Fruit fly (Drosophila melanogaster): ENCODE measurements around the gene Non2.

Non2 gene

dm6 chr3L:2773968-2774461 is 7.2 kb downstream of the Non2 start, which contains the start of the genes CG12093 and Atg2 (continued):
- TF ChIP-seq tll (GFP tag; optimal IDR thresholded peaks at IDR 0.05) (peak; percentile 24 to 85), HLH3B (GFP tag; IDR thresholded peaks at IDR 0.05) (peak; percentile 86), al (GFP tag; IDR thresholded peaks at IDR 0.05) (peak; percentile 93), MTF-1 (GFP tag; optimal IDR thresholded peaks at IDR 0.05; ENCODE audit: borderline replicate concordance) (no peak), CG13624 (GFP tag; optimal IDR thresholded peaks at IDR 0.05) (peak; percentile 82), Dip3 (GFP tag; optimal IDR thresholded peaks at IDR 0.05) (peak; percentile 81), crp (GFP tag; optimal IDR thresholded peaks at IDR 0.05) (peak; percentile 59 to 89), CG12391 (tag; optimal IDR thresholded peaks at IDR 0.05) (peak; percentile 96), CG7271 (tag; optimal IDR thresholded peaks at IDR 0.05) (peak; percentile 36), jumu (GFP tag; optimal IDR thresholded peaks at IDR 0.05) (peak; percentile 73), klu (GFP tag; IDR thresholded peaks at IDR 0.05) (peak; percentile 96), CG10431 (GFP tag; optimal IDR thresholded peaks at IDR 0.05) (peak; percentile 65), CG8089 (GFP tag; optimal IDR thresholded peaks at IDR 0.05) (peak; percentile 41), CG14965 (GFP tag; optimal IDR thresholded peaks at IDR 0.05; ENCODE audit: borderline replicate concordance) (no peak), Rfx (GFP tag; IDR thresholded peaks at IDR 0.05) (peak; percentile 95), CG18619 (GFP tag; optimal IDR thresholded peaks at IDR 0.05) (peak; percentile 91), da (GFP tag; optimal IDR thresholded peaks at IDR 0.05) (peak; percentile 36), CG30020 (tag; optimal IDR thresholded peaks at IDR 0.05) (peak; percentile 82), Scr (GFP tag; IDR thresholded peaks at IDR 0.05; ENCODE audit: partially characterized antibody) (no peak; the same call in 1 of the 2 replicates), Kr (GFP tag; optimal IDR thresholded peaks at IDR 0.05) (no peak), CG43689 (GFP tag; IDR thresholded peaks at IDR 0.05) (peak; percentile 88), nerfin-2 (GFP tag; IDR thresholded peaks at IDR 0.05; ENCODE audit: partially characterized antibody) (no peak), Lhr (GFP tag; optimal IDR thresholded peaks at IDR 0.05) (peak; percentile 73), seq (GFP tag; IDR thresholded peaks at IDR 0.05) (peak; percentile 91), jigr1 (GFP tag; IDR thresholded peaks at IDR 0.05) (peak; percentile 79), hb (GFP tag; IDR thresholded peaks at IDR 0.05; ENCODE audit: partially characterized antibody) (no peak), Hey (tag; optimal IDR thresholded peaks at IDR 0.05) (peak; percentile 55), dan (GFP tag; IDR thresholded peaks at IDR 0.05) (peak; percentile 51; the same call in 1 of the 2 replicates), jing (GFP tag; optimal IDR thresholded peaks at IDR 0.05) (peak; percentile 77), H2.0 (GFP tag; IDR thresholded peaks at IDR 0.05) (peak; percentile 94), Nf-YB (GFP tag; optimal IDR thresholded peaks at IDR 0.05) (peak; percentile 75), CG10274 (GFP tag; optimal IDR thresholded peaks at IDR 0.05) (peak; percentile 55), fru (optimal IDR thresholded peaks at IDR 0.05) (no peak), CG10147 (GFP tag; optimal IDR thresholded peaks at IDR 0.05) (peak; percentile 83), CG12769 (tag; optimal IDR thresholded peaks at IDR 0.05) (no peak), gem (tag; optimal IDR thresholded peaks at IDR 0.05) (peak; percentile 97), CG4707 (GFP tag; optimal IDR thresholded peaks at IDR 0.05) (peak; percentile 62), CG2678 (tag; optimal IDR thresholded peaks at IDR 0.05) (peak; percentile 92), sd (tag; optimal IDR thresholded peaks at IDR 0.05) (no peak), ase (GFP tag; IDR thresholded peaks at IDR 0.05) (peak; percentile 93), Lpt (GFP tag; optimal IDR thresholded peaks at IDR 0.05) (no peak), bsh (GFP tag; optimal IDR thresholded peaks at IDR 0.05) (peak; percentile 50 to 90), CG9932 (GFP tag; IDR thresholded peaks at IDR 0.05) (peak; percentile 98), slp2 (GFP tag; optimal IDR thresholded peaks at IDR 0.05) (peak; percentile 76), CG11456 (GFP tag; IDR thresholded peaks at IDR 0.05) (peak; percentile 96), ERR (GFP tag; optimal IDR thresholded peaks at IDR 0.05) (no peak), CG6689 (GFP tag; IDR thresholded peaks at IDR 0.05) (peak; percentile 96), sens (GFP tag) (peak; percentile 97), Dll (GFP tag; IDR thresholded peaks at IDR 0.05; ENCODE audit: partially characterized antibody) (no peak), lola (GFP tag; optimal IDR thresholded peaks at IDR 0.05) (peak in 1 of 3 experiments; percentile 91)

All from whole organism, embryonic.